Fruit fly (Drosophila melanogaster) whole organism, embryonic: ENCODE measurements around the gene CG13810.
A peak's percentile ranks its signal among the peaks of the same experiment; 100 is the strongest.

Experiments
- Atf6 ChIP-seq: fragments of 200-800 bp; sonication (Bioruptor generic); IDR thresholded peaks from 2 replicates; pipeline ENCODE4 v1.3.6; 2022; ENCODE audit warnings: missing biosample characterization, missing genetic modification characterization
- CG1024 ChIP-seq: fragments of 200-800 bp; sonication (Bioruptor generic); IDR thresholded peaks from 2 replicates; pipeline ENCODE4 v1.3.6; 2022; ENCODE audit warnings: missing biosample characterization, missing genetic modification characterization
- CG11247 ChIP-seq: fragments of 200-800 bp; sonication (Bioruptor generic); IDR thresholded peaks from 2 replicates; pipeline ENCODE4 v1.3.6; 2022; ENCODE audit warnings: missing biosample characterization, missing genetic modification characterization
- CG11504 ChIP-seq: fragments of 200-800 bp; sonication (Bioruptor generic); optimal IDR thresholded peaks from 3 replicates; lab custom pipeline; 2019; ENCODE audit warnings: missing biosample characterization, mild to moderate bottlenecking, missing genetic modification characterization, moderate library complexity
- CG11695 ChIP-seq: fragments of 200-800 bp; sonication (Bioruptor generic); IDR thresholded peaks from 3 replicates; pipeline ENCODE4 v1.3.6; 2022; ENCODE audit warnings: missing biosample characterization, missing genetic modification characterization
- CG13624 ChIP-seq: fragments of 200-800 bp; sonication (Bioruptor generic); optimal IDR thresholded peaks from 2 replicates; lab custom pipeline; 2016; ENCODE audit warnings: missing biosample characterization, missing genetic modification characterization
- CG13894 ChIP-seq: fragments of 200-800 bp; sonication (Bioruptor generic); optimal IDR thresholded peaks from 3 replicates; lab custom pipeline; 2018; ENCODE audit warnings: missing biosample characterization, mild to moderate bottlenecking, missing genetic modification characterization, moderate library complexity
- CG14014 ChIP-seq: fragments of 200-800 bp; sonication (Bioruptor generic); IDR thresholded peaks from 2 replicates; pipeline ENCODE4 v1.3.6; 2022; ENCODE audit warnings: missing biosample characterization, missing genetic modification characterization
- CG15479 ChIP-seq: fragments of 200-800 bp; sonication (Bioruptor generic); optimal IDR thresholded peaks from 3 replicates; lab custom pipeline; 2019; ENCODE audit warnings: missing biosample characterization, mild to moderate bottlenecking, missing genetic modification characterization, moderate library complexity
- CG17359 ChIP-seq: fragments of 200-800 bp; sonication (Bioruptor generic); optimal IDR thresholded peaks from 3 replicates; lab custom pipeline; 2018; ENCODE audit warnings: missing biosample characterization, mild to moderate bottlenecking, missing genetic modification characterization, moderate library complexity
- CG32772 ChIP-seq: fragments of 200-800 bp; sonication (Bioruptor generic); IDR thresholded peaks from 2 replicates; pipeline ENCODE4 v1.3.6; 2022; ENCODE audit warnings: missing biosample characterization, missing genetic modification characterization
- CG34422 ChIP-seq: fragments of 200-800 bp; sonication (Bioruptor generic); IDR thresholded peaks from 3 replicates; pipeline ENCODE4 v1.3.6; 2022; ENCODE audit warnings: missing biosample characterization, missing genetic modification characterization
- CG3726 ChIP-seq: fragments of 200-800 bp; sonication (Bioruptor generic); IDR thresholded peaks from 3 replicates; pipeline ENCODE4, ENCODE4 v1.3.6; 2022; ENCODE audit warnings: missing biosample characterization, missing genetic modification characterization
- CG6272 ChIP-seq: fragments of 200-800 bp; sonication (Bioruptor generic); IDR thresholded peaks from 2 replicates; pipeline ENCODE4 v1.3.6; 2022; ENCODE audit warnings: missing biosample characterization, missing genetic modification characterization
- CG6689 ChIP-seq: fragments of 200-800 bp; sonication (Bioruptor generic); IDR thresholded peaks from 2 replicates; pipeline ENCODE4 v1.3.6; 2022; ENCODE audit warnings: missing biosample characterization, missing genetic modification characterization
- CoRest ChIP-seq: fragments of 200-800 bp; sonication (Bioruptor generic); optimal IDR thresholded peaks from 3 replicates; lab custom pipeline; 2018; ENCODE audit warnings: missing biosample characterization, mild to moderate bottlenecking, missing genetic modification characterization, moderate library complexity
- Dip3 ChIP-seq: fragments of 200-800 bp; sonication (Bioruptor generic); optimal IDR thresholded peaks from 3 replicates; lab custom pipeline; 2016; ENCODE audit warnings: missing biosample characterization, missing genetic modification characterization
- E2f1 ChIP-seq: fragments of 200-800 bp; sonication (Bioruptor generic); IDR thresholded peaks from 2 replicates; pipeline ENCODE4 v1.3.6; 2022; ENCODE audit warnings: missing biosample characterization, missing genetic modification characterization
- Ets65A ChIP-seq: fragments of 200-800 bp; sonication (Bioruptor generic); peaks from one replicate; lab custom pipeline; 2016; ENCODE audit warnings: missing biosample characterization, missing genetic modification characterization
- HLH3B ChIP-seq: fragments of 200-800 bp; sonication (Bioruptor generic); IDR thresholded peaks from 2 replicates; pipeline ENCODE4 v1.3.6; 2022; ENCODE audit warnings: missing biosample characterization, missing genetic modification characterization
- Hand ChIP-seq: fragments of 200-800 bp; sonication (Bioruptor generic); optimal IDR thresholded peaks from 2 replicates; lab custom pipeline; 2017; ENCODE audit warnings: mild to moderate bottlenecking, missing biosample characterization, missing genetic modification reagents, missing genetic modification characterization
- Hr3 ChIP-seq: fragments of 200-800 bp; sonication (Bioruptor generic); optimal IDR thresholded peaks from 3 replicates; lab custom pipeline; 2016; ENCODE audit warnings: missing biosample characterization, missing genetic modification characterization
- Hr51 ChIP-seq, 2 experiments: fragments of 200-800 bp; sonication (Bioruptor generic); optimal IDR thresholded peaks; 2 replicates in 1 of 2; 3 replicates in 1 of 2; lab custom pipeline; 2016 to 2018; ENCODE audit warnings: missing biosample characterization in 2 of 2, missing genetic modification characterization in 2 of 2, mild to moderate bottlenecking in 1 of 2, moderate library complexity in 1 of 2
- Med ChIP-seq: fragments of 200-800 bp; sonication (Bioruptor generic); peaks from one replicate; lab custom pipeline; 2016; ENCODE audit warnings: missing biosample characterization, missing genetic modification characterization, mild to moderate bottlenecking, inconsistent platforms, moderate library complexity
- NK7.1 ChIP-seq: fragments of 200-800 bp; sonication (Bioruptor generic); optimal IDR thresholded peaks from 3 replicates; lab custom pipeline; 2016; ENCODE audit warnings: missing biosample characterization, missing genetic modification characterization
- Oli ChIP-seq: fragments of 200-800 bp; sonication (Bioruptor generic); optimal IDR thresholded peaks from 2 replicates; lab custom pipeline; 2018; ENCODE audit warnings: missing biosample characterization, mild to moderate bottlenecking, missing genetic modification characterization, moderate library complexity
- Opbp ChIP-seq: fragments of 200-800 bp; sonication (Bioruptor generic); IDR thresholded peaks from 3 replicates; pipeline ENCODE4 v1.3.6; 2022; ENCODE audit warnings: missing biosample characterization, missing genetic modification characterization; ENCODE audit not compliant: partially characterized antibody
- Ptx1 ChIP-seq: fragments of 200-800 bp; sonication (Bioruptor generic); IDR thresholded peaks from 2 replicates; pipeline ENCODE4 v1.3.6; 2022; ENCODE audit warnings: missing biosample characterization, missing genetic modification characterization
- Sox102F ChIP-seq: fragments of 200-800 bp; sonication (Bioruptor generic); optimal IDR thresholded peaks from 2 replicates; lab custom pipeline; 2018; ENCODE audit warnings: missing biosample characterization, mild to moderate bottlenecking, missing genetic modification characterization, moderate library complexity
- Tbp ChIP-seq: fragments of >200 bp; optimal IDR thresholded peaks from 2 replicates; lab custom pipeline; 2018; ENCODE audit warnings: missing biosample characterization, missing genetic modification characterization
- Xbp1 ChIP-seq: fragments of 200-800 bp; sonication (Bioruptor generic); optimal IDR thresholded peaks from 3 replicates; lab custom pipeline; 2016; ENCODE audit warnings: missing biosample characterization, mild to moderate bottlenecking, missing genetic modification characterization
- ara ChIP-seq: fragments of 200-800 bp; sonication (Bioruptor generic); IDR thresholded peaks from 2 replicates; pipeline ENCODE4 v1.3.6; 2022; ENCODE audit warnings: missing biosample characterization, missing genetic modification characterization
- ase ChIP-seq: fragments of 200-800 bp; sonication (Bioruptor generic); IDR thresholded peaks from 3 replicates; pipeline ENCODE4 v1.3.6; 2022; ENCODE audit warnings: missing biosample characterization, missing genetic modification characterization
- az2 ChIP-seq: fragments of 200-800 bp; sonication (Bioruptor generic); optimal IDR thresholded peaks from 3 replicates; lab custom pipeline; 2016; ENCODE audit warnings: missing biosample characterization, missing genetic modification characterization
- bcd ChIP-seq: fragments of 200-800 bp; sonication (Bioruptor generic); optimal IDR thresholded peaks from 2 replicates; lab custom pipeline; 2017; ENCODE audit warnings: missing biosample characterization, mild to moderate bottlenecking, missing genetic modification characterization
- ci ChIP-seq: fragments of 200-800 bp; sonication (Bioruptor generic); IDR thresholded peaks from 3 replicates; pipeline ENCODE4 v1.3.6; 2022; ENCODE audit warnings: missing biosample characterization, missing genetic modification characterization
- emc ChIP-seq: fragments of 200-800 bp; sonication (Bioruptor generic); optimal IDR thresholded peaks from 2 replicates; lab custom pipeline; 2016; ENCODE audit warnings: missing biosample characterization, missing genetic modification characterization
- gce ChIP-seq: fragments of 200-800 bp; sonication (Bioruptor generic); IDR thresholded peaks from 3 replicates; pipeline ENCODE4 v1.3.6; 2022; ENCODE audit warnings: missing biosample characterization, missing genetic modification characterization
- gem ChIP-seq: fragments of 200-800 bp; sonication (Bioruptor generic); optimal IDR thresholded peaks from 2 replicates; lab custom pipeline; 2019; ENCODE audit warnings: missing biosample characterization, mild to moderate bottlenecking, missing genetic modification characterization, moderate library complexity
- grau ChIP-seq: fragments of 200-800 bp; optimal IDR thresholded peaks from 3 replicates; lab custom pipeline; 2019; ENCODE audit warnings: missing biosample characterization, mild to moderate bottlenecking, missing genetic modification characterization, moderate library complexity
- gsb-n ChIP-seq: fragments of 200-800 bp; sonication (Bioruptor generic); optimal IDR thresholded peaks from 3 replicates; lab custom pipeline; 2018; ENCODE audit warnings: missing biosample characterization, mild to moderate bottlenecking, missing genetic modification characterization
- lab ChIP-seq: fragments of 200-800 bp; sonication (Bioruptor generic); optimal IDR thresholded peaks from 3 replicates; lab custom pipeline; 2017; ENCODE audit warnings: missing biosample characterization, missing genetic modification characterization, mild to moderate bottlenecking, moderate library complexity, missing genetic modification reagents
- lilli ChIP-seq: fragments of 200-800 bp; sonication (Bioruptor generic); optimal IDR thresholded peaks from 3 replicates; lab custom pipeline; 2016; ENCODE audit warnings: missing biosample characterization, missing genetic modification characterization
- lmd ChIP-seq: fragments of 200-800 bp; sonication (Bioruptor generic); IDR thresholded peaks from 2 replicates; pipeline ENCODE4 v1.3.6; 2022; ENCODE audit warnings: missing biosample characterization, missing genetic modification characterization
- pho ChIP-seq: fragments of 200-800 bp; sonication (Bioruptor generic); optimal IDR thresholded peaks from 2 replicates; lab custom pipeline; 2016; ENCODE audit warnings: missing biosample characterization, missing genetic modification characterization
- ranshi ChIP-seq: fragments of 200-800 bp; sonication (Bioruptor generic); IDR thresholded peaks from 2 replicates; pipeline ENCODE4 v1.3.6; 2022; ENCODE audit warnings: missing biosample characterization, missing genetic modification characterization
- sisA ChIP-seq: fragments of 200-800 bp; sonication (Bioruptor generic); IDR thresholded peaks from 2 replicates; pipeline ENCODE4 v1.3.6; 2022; ENCODE audit warnings: missing biosample characterization, missing genetic modification characterization
- stc ChIP-seq: fragments of 200-800 bp; sonication (Bioruptor generic); IDR thresholded peaks from 2 replicates; pipeline ENCODE4 v1.3.6; 2022; ENCODE audit warnings: missing biosample characterization, missing genetic modification characterization
- tio ChIP-seq: fragments of 200-800 bp; sonication (Bioruptor generic); optimal IDR thresholded peaks from 2 replicates; lab custom pipeline; 2017; ENCODE audit warnings: missing biosample characterization, missing genetic modification characterization, inconsistent platforms
- unpg ChIP-seq: fragments of 200-800 bp; sonication (Bioruptor generic); optimal IDR thresholded peaks from 3 replicates; lab custom pipeline; 2018; ENCODE audit warnings: missing biosample characterization, mild to moderate bottlenecking, missing genetic modification characterization, moderate library complexity
- zen ChIP-seq: fragments of 200-800 bp; sonication (Bioruptor generic); optimal IDR thresholded peaks from 3 replicates; lab custom pipeline; 2018; ENCODE audit warnings: missing biosample characterization, mild to moderate bottlenecking, missing genetic modification characterization, moderate library complexity

The CG13810 gene

DNA sequence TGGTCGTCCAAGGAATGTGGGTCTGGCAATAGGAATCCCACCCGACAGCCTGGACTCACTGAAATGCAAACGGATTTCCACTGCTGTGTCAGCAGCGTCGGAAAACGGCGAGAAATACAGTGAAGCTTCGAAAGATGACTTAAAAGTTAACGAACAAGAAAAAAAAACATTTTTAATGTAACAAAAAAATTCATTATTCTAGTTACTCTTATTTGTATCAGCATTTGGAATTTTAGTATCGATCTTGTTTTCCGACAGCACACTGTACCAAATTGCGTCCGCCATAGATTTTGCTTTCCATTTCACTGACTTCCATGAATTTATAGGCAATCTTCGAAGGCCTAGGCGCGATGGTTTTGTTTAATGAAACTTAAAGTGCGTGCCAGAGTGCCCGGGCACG lies 20.9 kb upstream of the CG13810 start (continued):
- TF ChIP-seq Tbp (GFP tag; lab: Kevin White, UChicago) = no peak
- TF ChIP-seq tio (GFP tag; lab: Kevin White, UChicago) = no peak
- no peak for TF ChIP-seq NK7.1
- 0 out of 2 replicates have a peak, but pooled peaks have one; percentile 32 for TF ChIP-seq CG1024 (GFP tag; lab: Robert Waterston, UW)
- peak; percentile 51; the same call in 1 of the 2 replicates for TF ChIP-seq CG14014
- TF ChIP-seq sisA (GFP tag; lab: Robert Waterston, UW) = 0 out of 2 replicates have a peak, but pooled peaks have one; percentile 21
- no peak for TF ChIP-seq CG3726 (GFP tag; lab: Robert Waterston, UW)
- TF ChIP-seq Dip3 = no peak
- TF ChIP-seq CG17359 = peak; percentile 25
- no peak for TF ChIP-seq Hand
- TF ChIP-seq CG13624 (GFP tag; lab: Kevin White, UChicago) = no peak
- peak; percentile 47; the same call in 1 of the 2 replicates for TF ChIP-seq ara (GFP tag; lab: Robert Waterston, UW)
- TF ChIP-seq stc (GFP tag; lab: Robert Waterston, UW) = 0 out of 2 replicates have a peak, but pooled peaks have one; percentile 24
- peak; percentile 23 for TF ChIP-seq unpg (GFP tag; lab: Kevin White, UChicago)
- no peak for TF ChIP-seq bcd
- 0 out of 3 replicates have a peak, but pooled peaks have one; percentile 18 for TF ChIP-seq CG11695
- peak; percentile 69; the same call in 1 of the 3 replicates for TF ChIP-seq ci (GFP tag; lab: Robert Waterston, UW)
- TF ChIP-seq Hr3 = no peak
- TF ChIP-seq lmd (GFP tag; lab: Robert Waterston, UW) = peak; percentile 63
- TF ChIP-seq CoRest (tag; lab: Kevin White, UChicago) = no peak
- TF ChIP-seq CG11247 (GFP tag; lab: Robert Waterston, UW) = 0 out of 2 replicates have a peak, but pooled peaks have one; percentile 14
- no peak for TF ChIP-seq Ets65A (GFP tag; lab: Kevin White, UChicago)
- TF ChIP-seq CG6272 (GFP tag; lab: Robert Waterston, UW) = 0 out of 2 replicates have a peak, but pooled peaks have one; percentile 33
- peak; percentile 9 for TF ChIP-seq lilli (GFP tag; lab: Kevin White, UChicago)
- peak; percentile 76 for TF ChIP-seq Med (GFP tag; lab: Kevin White, UChicago)
- peak; percentile 51; the same call in 1 of the 3 replicates for TF ChIP-seq ase
- TF ChIP-seq CG15479 (GFP tag; lab: Kevin White, UChicago) = no peak
- TF ChIP-seq HLH3B (GFP tag; lab: Robert Waterston, UW) = peak; percentile 59
- peak; percentile 57 for TF ChIP-seq Sox102F (GFP tag; lab: Kevin White, UChicago)
- TF ChIP-seq E2f1 (GFP tag; lab: Robert Waterston, UW) = peak; percentile 55; the same call in 1 of the 2 replicates
- no peak for TF ChIP-seq az2 (GFP tag; lab: Kevin White, UChicago)
- peak; percentile 36 for TF ChIP-seq lab
- peak; percentile 58 for TF ChIP-seq CG32772 (GFP tag; lab: Robert Waterston, UW)
- peak; percentile 48 for TF ChIP-seq CG11504
- TF ChIP-seq pho (GFP tag; lab: Kevin White, UChicago) = no peak
- TF ChIP-seq emc (GFP tag; lab: Kevin White, UChicago) = no peak
- TF ChIP-seq gsb-n (tag; lab: Kevin White, UChicago) = no peak
- peak; percentile 45 for TF ChIP-seq gem (tag; lab: Kevin White, UChicago)
- peak; percentile 50; the same call in 1 of the 2 replicates for TF ChIP-seq ranshi (GFP tag; lab: Robert Waterston, UW)
- peak; percentile 11 for TF ChIP-seq Oli (tag; lab: Kevin White, UChicago)
- no peak for TF ChIP-seq Opbp (GFP tag; lab: Robert Waterston, UW)
- TF ChIP-seq grau (tag; lab: Kevin White, UChicago) = peak; percentile 54
- TF ChIP-seq Xbp1 (GFP tag; lab: Kevin White, UChicago) = peak; percentile 22
- TF ChIP-seq Hr51 (GFP tag; optimal IDR thresholded peaks at IDR 0.05; lab: Kevin White, UChicago) = peak in 1 of 2 experiments; percentile 15
- TF ChIP-seq Ptx1 (GFP tag; lab: Robert Waterston, UW) = peak; percentile 66
- TF ChIP-seq CG6689 = peak; percentile 42; the same call in 1 of the 2 replicates
- TF ChIP-seq CG13894 = peak; percentile 3
- no peak for TF ChIP-seq zen (tag; lab: Kevin White, UChicago)
- TF ChIP-seq Atf6 (GFP tag; lab: Robert Waterston, UW) = peak; percentile 41; the same call in 1 of the 2 replicates
- no peak for TF ChIP-seq gce (GFP tag; lab: Robert Waterston, UW)
- TF ChIP-seq CG34422 (GFP tag; lab: Robert Waterston, UW) = peak; percentile 54; the same call in 2 of the 3 replicates
